Fruit fly (Drosophila melanogaster) whole organism, prepupa: Measurements from ENCODE around the gene CG42299.

Experiments
- Blimp-1 ChIP-seq: fragments of 200-800 bp; sonication (Bioruptor generic); optimal IDR thresholded peaks from 3 replicates; lab custom pipeline; 2017; ENCODE audit warnings: missing biosample characterization, missing genetic modification characterization, mild to moderate bottlenecking, moderate library complexity, missing genetic modification reagents
- CG10631 ChIP-seq: fragments of 200-800 bp; sonication (Bioruptor generic); optimal IDR thresholded peaks from 2 replicates; lab custom pipeline; 2016; ENCODE audit warnings: missing biosample characterization, missing genetic modification characterization
- CG11294 ChIP-seq: fragments of 200-800 bp; sonication (Bioruptor generic); IDR thresholded peaks from 2 replicates; pipeline ENCODE4 v1.3.6; 2022; ENCODE audit warnings: missing biosample characterization, missing genetic modification characterization
- CG15336 ChIP-seq: fragments of 200-800 bp; sonication (Bioruptor generic); IDR thresholded peaks from 2 replicates; pipeline ENCODE4 v1.3.6; 2022; ENCODE audit warnings: missing biosample characterization, missing genetic modification characterization
- CG4318 ChIP-seq: fragments of 200-800 bp; sonication (Bioruptor generic); optimal IDR thresholded peaks from 3 replicates; lab custom pipeline; 2017; ENCODE audit warnings: missing biosample characterization, mild to moderate bottlenecking, missing genetic modification characterization
- CG6808 ChIP-seq: fragments of 200-800 bp; sonication (Bioruptor generic); optimal IDR thresholded peaks from 3 replicates; lab custom pipeline; 2017; ENCODE audit warnings: missing biosample characterization, missing genetic modification characterization, mild to moderate bottlenecking, moderate library complexity, missing genetic modification reagents
- CG7368 ChIP-seq: fragments of 200-800 bp; sonication (Bioruptor generic); optimal IDR thresholded peaks from 3 replicates; lab custom pipeline; 2016; ENCODE audit warnings: missing biosample characterization, missing genetic modification characterization
- Eip93F ChIP-seq: fragments of 200-800 bp; sonication (Bioruptor generic); optimal IDR thresholded peaks from 2 replicates; lab custom pipeline; 2016; ENCODE audit warnings: missing biosample characterization, mild to moderate bottlenecking, missing genetic modification characterization
- Lpt ChIP-seq: fragments of 200-800 bp; sonication (Bioruptor generic); optimal IDR thresholded peaks from 3 replicates; lab custom pipeline; 2016; ENCODE audit warnings: missing biosample characterization, missing genetic modification characterization
- cyc ChIP-seq: fragments of 200-800 bp; sonication (Bioruptor generic); optimal IDR thresholded peaks from 3 replicates; lab custom pipeline; 2016; ENCODE audit warnings: missing biosample characterization, missing genetic modification characterization
- eg ChIP-seq: fragments of 200-800 bp; sonication (Bioruptor generic); IDR thresholded peaks from 3 replicates; pipeline ENCODE4 v1.3.6; 2022; ENCODE audit warnings: missing biosample characterization, missing genetic modification characterization
- esn ChIP-seq: fragments of 200-800 bp; sonication (Bioruptor generic); optimal IDR thresholded peaks from 2 replicates; lab custom pipeline; 2016; ENCODE audit warnings: missing biosample characterization, mild to moderate bottlenecking, missing genetic modification characterization, moderate library complexity
- pdm3 ChIP-seq: fragments of 200-800 bp; sonication (Bioruptor generic); optimal IDR thresholded peaks from 3 replicates; lab custom pipeline; 2016; ENCODE audit warnings: missing biosample characterization, missing genetic modification characterization
- ss ChIP-seq, 2 experiments: fragments of 200-800 bp; sonication (Bioruptor generic); optimal IDR thresholded peaks; 2 replicates in 1 of 2; 3 replicates in 1 of 2; lab custom pipeline; 2017 to 2018; ENCODE audit warnings: mild to moderate bottlenecking in 2 of 2, missing biosample characterization in 2 of 2, missing genetic modification characterization in 2 of 2, moderate library complexity in 1 of 2

DNA sequence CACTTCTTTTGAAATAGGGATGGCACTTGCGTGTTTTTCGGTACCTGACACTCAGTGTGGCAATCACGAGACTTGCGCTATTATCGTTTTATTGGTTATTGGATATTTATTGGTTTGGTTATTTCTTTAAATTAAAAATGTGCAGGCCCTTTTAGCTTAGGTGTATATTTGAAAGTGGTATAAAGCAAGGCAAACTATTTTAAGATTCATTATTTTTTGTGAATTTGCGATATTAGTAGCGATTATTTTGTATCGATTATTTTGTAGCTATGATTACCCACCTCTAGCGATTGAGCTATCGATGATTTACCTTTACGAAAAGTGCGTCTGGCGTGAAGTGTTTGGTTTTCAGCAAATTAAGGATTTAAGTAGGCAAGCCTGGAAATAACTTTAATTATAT is 7.4 kb upstream of the CG42299 start, which contains the start of the genes CG9215 and CG8097:
- TF ChIP-seq Lpt (no peak), Blimp-1 (no peak), cyc (GFP tag; lab: Kevin White, UChicago) (peak; percentile 42), CG7368 (no peak), Eip93F (GFP tag; lab: Kevin White, UChicago) (no peak), eg (GFP tag; lab: Robert Waterston, UW) (no peak), CG15336 (GFP tag; lab: Robert Waterston, UW) (no peak), ss (GFP tag; optimal IDR thresholded peaks at IDR 0.05; lab: Kevin White, UChicago) (no peak), CG10631 (GFP tag; lab: Kevin White, UChicago) (no peak), CG6808 (GFP tag; lab: Kevin White, UChicago) (no peak), CG11294 (no peak), CG4318 (GFP tag; lab: Kevin White, UChicago) (no peak), pdm3 (GFP tag; lab: Kevin White, UChicago) (no peak), esn (GFP tag; lab: Kevin White, UChicago) (peak; percentile 60)
